Worm (Caenorhabditis elegans) whole organism, L1 larva: ENCODE measurements around the gene C06A8.6.

Source experiments
- aha-1 ChIP-seq: fragments of 150-350 bp; optimal IDR thresholded peaks from 2 replicates; lab custom pipeline; 2014; ENCODE audit warnings: missing biosample characterization, missing genetic modification characterization
- blmp-1 ChIP-seq: fragments of 150-350 bp; optimal IDR thresholded peaks from 2 replicates; lab custom pipeline; 2014; ENCODE audit warnings: missing biosample characterization, missing genetic modification characterization
- ces-1 ChIP-seq: fragments of 150-350 bp; optimal IDR thresholded peaks from 2 replicates; lab custom pipeline; 2014; ENCODE audit warnings: missing biosample characterization, missing genetic modification reagents, missing genetic modification characterization
- efl-1 ChIP-seq, 4 experiments: fragments of 150-350 bp; optimal IDR thresholded peaks in 3 of 4; peaks in 1 of 4; 1 replicate in 1 of 4; 2 replicates in 3 of 4; lab custom pipeline; 2014; ENCODE audit warnings: missing biosample characterization in 2 of 4, missing genetic modification characterization in 2 of 4, missing genetic modification reagents in 2 of 4
- efl-3 ChIP-seq: fragments of 200-800 bp; sonication (Bioruptor generic); optimal IDR thresholded peaks from 2 replicates; lab custom pipeline; 2018; ENCODE audit warnings: mild to moderate bottlenecking, missing genetic modification characterization, missing compliant biosample characterization
- egl-13 ChIP-seq: sonication (generic microtip); optimal IDR thresholded peaks from 2 replicates; lab custom pipeline; 2016; ENCODE audit warnings: missing genotype, missing genetic modification reagents, missing genetic modification characterization, missing compliant biosample characterization
- elt-3 ChIP-seq, 6 experiments: fragments of 150-350 bp in 1 of 6; sonication (generic microtip); optimal IDR thresholded peaks; 2 replicates each; lab custom pipeline; 2017 to 2018; ENCODE audit warnings: missing biosample characterization in 6 of 6, missing genetic modification characterization in 6 of 6, inconsistent platforms in 1 of 6
- fkh-4 ChIP-seq: sonication (generic microtip); optimal IDR thresholded peaks from 2 replicates; lab custom pipeline; 2016; ENCODE audit warnings: missing compliant biosample characterization, missing genetic modification characterization, borderline replicate concordance
- fkh-8 ChIP-seq: sonication (generic microtip); optimal IDR thresholded peaks from 2 replicates; lab custom pipeline; 2016; ENCODE audit warnings: mild to moderate bottlenecking, missing genetic modification characterization, missing compliant biosample characterization
- fos-1 ChIP-seq: fragments of 150-350 bp; optimal IDR thresholded peaks from 2 replicates; lab custom pipeline; 2014; ENCODE audit warnings: missing biosample characterization, missing genetic modification characterization
- irx-1 ChIP-seq: sonication (generic microtip); optimal IDR thresholded peaks from 2 replicates; lab custom pipeline; 2016; ENCODE audit warnings: missing genetic modification characterization, missing compliant biosample characterization
- lin-14 ChIP-seq: fragments of 200-800 bp; sonication (Bioruptor generic); optimal IDR thresholded peaks from 2 replicates; lab custom pipeline; 2018; ENCODE audit warnings: mild to moderate bottlenecking, missing genetic modification characterization, moderate library complexity, missing compliant biosample characterization
- lin-35 ChIP-seq, 2 experiments: fragments of 150-350 bp; optimal IDR thresholded peaks; 2 replicates each; lab custom pipeline; 2014; ENCODE audit warnings: missing biosample characterization in 2 of 2, missing genetic modification characterization in 2 of 2, missing genetic modification reagents in 2 of 2
- lin-39 ChIP-seq: fragments of 150-350 bp; optimal IDR thresholded peaks from 2 replicates; lab custom pipeline; 2014; ENCODE audit warnings: missing biosample characterization, missing genetic modification reagents, missing genetic modification characterization
- lir-3 ChIP-seq: sonication (generic microtip); optimal IDR thresholded peaks from 2 replicates; lab custom pipeline; 2016; ENCODE audit warnings: mild to moderate bottlenecking, missing genetic modification characterization, moderate library complexity, missing compliant biosample characterization; ENCODE audit not compliant: poor library complexity
- lsy-2 ChIP-seq, 2 experiments: fragments of 150-350 bp; optimal IDR thresholded peaks; 2 replicates each; lab custom pipeline; 2014; ENCODE audit warnings: missing biosample characterization in 2 of 2, missing genetic modification characterization in 2 of 2
- mep-1 ChIP-seq: fragments of 150-350 bp; optimal IDR thresholded peaks from 2 replicates; lab custom pipeline; 2014; ENCODE audit warnings: missing biosample characterization, missing genetic modification characterization
- nhr-20 ChIP-seq: sonication (generic microtip); optimal IDR thresholded peaks from 2 replicates; lab custom pipeline; 2016; ENCODE audit warnings: mild to moderate bottlenecking, missing genetic modification characterization, missing compliant biosample characterization
- nhr-237 ChIP-seq: fragments of 150-350 bp; optimal IDR thresholded peaks from 2 replicates; lab custom pipeline; 2014; ENCODE audit warnings: missing biosample characterization, missing genetic modification characterization
- nhr-28 ChIP-seq: fragments of 150-350 bp; optimal IDR thresholded peaks from 2 replicates; lab custom pipeline; 2014; ENCODE audit warnings: missing biosample characterization, missing genetic modification characterization
- nhr-47 ChIP-seq: sonication (generic microtip); optimal IDR thresholded peaks from 2 replicates; lab custom pipeline; 2016; ENCODE audit warnings: mild to moderate bottlenecking, missing genetic modification characterization, moderate library complexity, missing compliant biosample characterization
- nhr-85 ChIP-seq: sonication (generic microtip); peaks from one replicate; lab custom pipeline; 2016; ENCODE audit warnings: missing genetic modification characterization, inconsistent platforms, missing compliant biosample characterization
- nhr-90 ChIP-seq: sonication (generic microtip); optimal IDR thresholded peaks from 2 replicates; lab custom pipeline; 2016; ENCODE audit warnings: mild to moderate bottlenecking, missing genetic modification characterization, missing compliant biosample characterization; ENCODE audit not compliant: poor library complexity
- snpc-4 ChIP-seq: fragments of 150-350 bp; optimal IDR thresholded peaks from 2 replicates; lab custom pipeline; 2014; ENCODE audit warnings: missing biosample characterization, missing genetic modification characterization
- snu-23 ChIP-seq: sonication (generic microtip); optimal IDR thresholded peaks from 2 replicates; lab custom pipeline; 2016; ENCODE audit warnings: missing genetic modification characterization, missing compliant biosample characterization
- sox-4 ChIP-seq: sonication (generic microtip); optimal IDR thresholded peaks from 2 replicates; lab custom pipeline; 2016; ENCODE audit warnings: missing genetic modification characterization, missing compliant biosample characterization
- tbx-2 ChIP-seq: sonication (generic microtip); optimal IDR thresholded peaks from 2 replicates; lab custom pipeline; 2016; ENCODE audit warnings: missing genetic modification characterization, missing compliant biosample characterization
- unc-130 ChIP-seq: fragments of 150-350 bp; optimal IDR thresholded peaks from 2 replicates; lab custom pipeline; 2017; ENCODE audit warnings: missing biosample characterization, missing genetic modification characterization, inconsistent platforms
- unc-30 ChIP-seq: sonication (generic microtip); optimal IDR thresholded peaks from 2 replicates; lab custom pipeline; 2017; ENCODE audit warnings: missing biosample characterization, missing genetic modification characterization
- unc-62 ChIP-seq: fragments of 150-350 bp; optimal IDR thresholded peaks from 2 replicates; lab custom pipeline; 2014; ENCODE audit warnings: missing biosample characterization, missing genetic modification reagents, missing genetic modification characterization
- vab-15 ChIP-seq: sonication (generic microtip); optimal IDR thresholded peaks from 2 replicates; lab custom pipeline; 2017; ENCODE audit warnings: missing genotype, mild to moderate bottlenecking, missing genetic modification characterization, missing compliant biosample characterization

Gene C06A8.6

ce11 chrII:7765456-7765855, 6.8 kb upstream of the C06A8.6 start, which contains the start of gene srh-39:
Gene srh-39, minus strand, starts transcription at chrII:7765556.
- no peak for TF ChIP-seq egl-13
- TF ChIP-seq vab-15 (tag; lab: Kevin White, UChicago): no peak
- TF ChIP-seq nhr-85 (tag; lab: Kevin White, UChicago): no peak
- TF ChIP-seq fkh-8: no peak
- TF ChIP-seq lin-35 (GFP tag; optimal IDR thresholded peaks at IDR 0.05; lab: Kevin White, UChicago): no peak
- TF ChIP-seq nhr-20: no peak
- TF ChIP-seq nhr-90 (tag; lab: Kevin White, UChicago): no peak
- TF ChIP-seq, all 84 proteins: peak for 0

- TF ChIP-seq blmp-1 (peak; percentile 56), elt-3 (tag; optimal IDR thresholded peaks at IDR 0.05; lab: Kevin White, UChicago) (no peak), nhr-85 (tag; lab: Kevin White, UChicago) (peak; percentile 59)
These were observed 3.0 kb upstream of the C06A8.6 start for ce11 chrII:7769254-7769653.

ce11 chrII:7770253-7770652, 2.0 kb upstream of the C06A8.6 start:
- TF ChIP-seq unc-130 (tag; lab: Kevin White, UChicago) (no peak), efl-1 (optimal IDR thresholded peaks at IDR 0.05; lab: Kevin White, UChicago) (no peak), efl-1 (GFP tag; optimal IDR thresholded peaks at IDR 0.05 in 1 of 2; lab: Kevin White, UChicago) (peak in 1 of 2 experiments; percentile 49), fkh-8 (peak; percentile 65), lin-14 (GFP tag; lab: Kevin White, UChicago) (peak; percentile 31), ces-1 (no peak), efl-3 (GFP tag; lab: Kevin White, UChicago) (no peak), nhr-90 (tag; lab: Kevin White, UChicago) (no peak), unc-62 (no peak)
- TF ChIP-seq, all 84 proteins: peak for 3

- no peak for TF ChIP-seq nhr-20
- no peak for TF ChIP-seq lir-3 (tag; lab: Kevin White, UChicago)
- no peak for TF ChIP-seq snu-23
- TF ChIP-seq fos-1 (tag; lab: Kevin White, UChicago): no peak
- TF ChIP-seq lsy-2 (tag; optimal IDR thresholded peaks at IDR 0.05; lab: Kevin White, UChicago): no peak
- TF ChIP-seq nhr-28 (tag; lab: Kevin White, UChicago): no peak
- TF ChIP-seq irx-1 (tag; lab: Kevin White, UChicago): no peak
- TF ChIP-seq lin-39: no peak
- no peak for TF ChIP-seq tbx-2 (tag; lab: Kevin White, UChicago)
- no peak for TF ChIP-seq sox-4 (tag; lab: Kevin White, UChicago)
- no peak for TF ChIP-seq lin-35 (GFP tag; optimal IDR thresholded peaks at IDR 0.05; lab: Kevin White, UChicago)
- TF ChIP-seq mep-1 (tag; lab: Kevin White, UChicago): no peak
- TF ChIP-seq nhr-47 (tag; lab: Kevin White, UChicago): no peak
- TF ChIP-seq nhr-237 (tag; lab: Kevin White, UChicago): no peak
- no peak for TF ChIP-seq aha-1 (tag; lab: Kevin White, UChicago)
These were observed 382 bp upstream of the C06A8.6 start, which contains the start of gene C06A8.8 for ce11 chrII:7771917-7772316. Gene C06A8.8, minus strand, starts transcription at chrII:7772017.

- TF ChIP-seq unc-30 (tag; lab: Kevin White, UChicago): no peak
- TF ChIP-seq blmp-1: peak; percentile 0
- TF ChIP-seq nhr-47 (tag; lab: Kevin White, UChicago): peak; percentile 24
- TF ChIP-seq fkh-4 (tag; lab: Kevin White, UChicago): no peak
- TF ChIP-seq nhr-90 (tag; lab: Kevin White, UChicago): peak; percentile 40
These were observed 1.2 kb downstream of the C06A8.6 start for ce11 chrII:7773427-7773993.

ce11 chrII:7776232-7776631, 3.9 kb downstream of the C06A8.6 start:
- TF ChIP-seq efl-1 (optimal IDR thresholded peaks at IDR 0.05; lab: Kevin White, UChicago) (no peak), efl-1 (GFP tag; optimal IDR thresholded peaks at IDR 0.05 in 1 of 2; lab: Kevin White, UChicago) (peak in 1 of 2 experiments; percentile 39), blmp-1 (peak; percentile 38), snpc-4 (tag; lab: Kevin White, UChicago) (no peak), nhr-85 (tag; lab: Kevin White, UChicago) (peak; percentile 70)
